Worm (Caenorhabditis elegans): ENCODE measurements around the gene C40C9.4.

C40C9.4 gene

ce11 chrX:13647305-13647704, 3.6 kb upstream of the C40C9.4 start, which contains the start of gene C40C9.3:
Gene C40C9.3, plus strand, starts transcription at chrX:13647605.
- TF ChIP-seq ceh-16 (tag; optimal IDR thresholded peaks at IDR 0.05) (no peak), nhr-23 (tag; optimal IDR thresholded peaks at IDR 0.05) (no peak), mdl-1 (tag; optimal IDR thresholded peaks at IDR 0.05) (no peak), alr-1 (tag; optimal IDR thresholded peaks at IDR 0.05) (no peak), C34F6.9 (tag; optimal IDR thresholded peaks at IDR 0.05) (no peak), unc-55 (GFP tag; optimal IDR thresholded peaks at IDR 0.05) (no peak), ama-1 (optimal IDR thresholded peaks at IDR 0.05) (no peak), lin-13 (GFP tag; optimal IDR thresholded peaks at IDR 0.05) (no peak), sem-4 (tag; optimal IDR thresholded peaks at IDR 0.05) (no peak), unc-62 (GFP tag; optimal IDR thresholded peaks at IDR 0.05) (no peak), sma-3 (GFP tag; optimal IDR thresholded peaks at IDR 0.05) (no peak), sma-9 (GFP tag; optimal IDR thresholded peaks at IDR 0.05) (no peak), sma-9 (tag; optimal IDR thresholded peaks at IDR 0.05) (no peak), mab-5 (tag; optimal IDR thresholded peaks at IDR 0.05) (no peak), snpc-4 (tag; optimal IDR thresholded peaks at IDR 0.05) (no peak), R02D3.7 (tag; optimal IDR thresholded peaks at IDR 0.05) (no peak)

ce11 chrX:13653573-13653972, 2.7 kb downstream of the C40C9.4 start:
- TF ChIP-seq C34F6.9 (tag; optimal IDR thresholded peaks at IDR 0.05) = no peak
- no peak for TF ChIP-seq nhr-23 (tag; optimal IDR thresholded peaks at IDR 0.05)
- no peak for TF ChIP-seq lin-39 (tag; optimal IDR thresholded peaks at IDR 0.05)
- no peak for TF ChIP-seq ztf-11 (tag; optimal IDR thresholded peaks at IDR 0.05)
- no peak for TF ChIP-seq Y55F3AM.14 (GFP tag; optimal IDR thresholded peaks at IDR 0.05)
- TF ChIP-seq lsy-2 (tag; optimal IDR thresholded peaks at IDR 0.05) = no peak
- no peak for TF ChIP-seq elt-1 (tag; optimal IDR thresholded peaks at IDR 0.05)
- TF ChIP-seq gmeb-1 (tag; optimal IDR thresholded peaks at IDR 0.05) = no peak
- TF ChIP-seq dmd-4 (tag; optimal IDR thresholded peaks at IDR 0.05) = no peak
- TF ChIP-seq nhr-237 (tag; optimal IDR thresholded peaks at IDR 0.05) = no peak
- no peak for TF ChIP-seq F13H6.1 (tag; optimal IDR thresholded peaks at IDR 0.05)
- TF ChIP-seq elt-3 (tag; optimal IDR thresholded peaks at IDR 0.05) = no peak
- peak; percentile 26 for TF ChIP-seq nhr-129 (tag; optimal IDR thresholded peaks at IDR 0.05)
- no peak for TF ChIP-seq nhr-25 (tag; optimal IDR thresholded peaks at IDR 0.05)
- TF ChIP-seq skn-1 (tag; optimal IDR thresholded peaks at IDR 0.05) = no peak
- no peak for TF ChIP-seq lin-13 (GFP tag; optimal IDR thresholded peaks at IDR 0.05)
- TF ChIP-seq lin-11 (tag; optimal IDR thresholded peaks at IDR 0.05) = no peak
- no peak for TF ChIP-seq ama-1 (optimal IDR thresholded peaks at IDR 0.05)
- TF ChIP-seq mdl-1 (tag; optimal IDR thresholded peaks at IDR 0.05) = no peak
- TF ChIP-seq mbf-1 (tag; optimal IDR thresholded peaks at IDR 0.05) = no peak
- no peak for TF ChIP-seq ceh-16 (tag; optimal IDR thresholded peaks at IDR 0.05)
- no peak for TF ChIP-seq ztf-4 (tag; optimal IDR thresholded peaks at IDR 0.05)
- no peak for TF ChIP-seq nhr-12 (tag; optimal IDR thresholded peaks at IDR 0.05)
- TF ChIP-seq nhr-21 (tag; optimal IDR thresholded peaks at IDR 0.05) = peak; percentile 9
- no peak for TF ChIP-seq aly-2 (tag; optimal IDR thresholded peaks at IDR 0.05)
- TF ChIP-seq fos-1 (tag; optimal IDR thresholded peaks at IDR 0.05) = peak; percentile 9
- TF ChIP-seq R02D3.7 (tag; optimal IDR thresholded peaks at IDR 0.05) = no peak
- peak; percentile 37 for TF ChIP-seq sma-9 (GFP tag; optimal IDR thresholded peaks at IDR 0.05)
- no peak for TF ChIP-seq sma-9 (tag; optimal IDR thresholded peaks at IDR 0.05)
- no peak for TF ChIP-seq peb-1 (tag; optimal IDR thresholded peaks at IDR 0.05)
- no peak for TF ChIP-seq unc-62 (GFP tag; optimal IDR thresholded peaks at IDR 0.05)
- no peak for TF ChIP-seq sem-4 (tag; optimal IDR thresholded peaks at IDR 0.05)
- TF ChIP-seq nhr-6 (tag; optimal IDR thresholded peaks at IDR 0.05) = no peak
- no peak for TF ChIP-seq unc-39 (tag; optimal IDR thresholded peaks at IDR 0.05)
- no peak for TF ChIP-seq zag-1 (tag; optimal IDR thresholded peaks at IDR 0.05)
- no peak for TF ChIP-seq nhr-11 (tag; optimal IDR thresholded peaks at IDR 0.05)
- TF ChIP-seq sma-3 (GFP tag; optimal IDR thresholded peaks at IDR 0.05) = peak; percentile 9
- TF ChIP-seq snpc-4 (tag; optimal IDR thresholded peaks at IDR 0.05) = no peak
- TF ChIP-seq nhr-77 (tag; optimal IDR thresholded peaks at IDR 0.05) = no peak

- no peak for TF ChIP-seq nhr-237 (tag; optimal IDR thresholded peaks at IDR 0.05)
- TF ChIP-seq F13H6.1 (tag; optimal IDR thresholded peaks at IDR 0.05) = peak; percentile 71
- TF ChIP-seq alr-1 (tag; optimal IDR thresholded peaks at IDR 0.05) = no peak
- TF ChIP-seq dmd-4 (tag; optimal IDR thresholded peaks at IDR 0.05) = no peak
Observed at ce11 chrX:13654276-13654675, 3.4 kb downstream of the C40C9.4 start.

All from whole organism, L2 larva.